Fruit fly (Drosophila melanogaster) whole organism, embryonic: ENCODE measurements around the gene CG17839.

Experiments
- Asciz ChIP-seq: fragments of 200-800 bp; sonication (Bioruptor generic); optimal IDR thresholded peaks from 2 replicates; lab custom pipeline; 2017; ENCODE audit warnings: missing biosample characterization, mild to moderate bottlenecking, missing genetic modification characterization, missing genetic modification reagents
- Blimp-1 ChIP-seq: fragments of 200-800 bp; sonication (Bioruptor generic); optimal IDR thresholded peaks from 3 replicates; lab custom pipeline; 2018; ENCODE audit warnings: missing biosample characterization, missing genetic modification characterization, mild to moderate bottlenecking, moderate library complexity, missing genetic modification reagents
- CG11504 ChIP-seq: fragments of 200-800 bp; sonication (Bioruptor generic); optimal IDR thresholded peaks from 3 replicates; lab custom pipeline; 2019; ENCODE audit warnings: missing biosample characterization, mild to moderate bottlenecking, missing genetic modification characterization, moderate library complexity
- CG4707 ChIP-seq: fragments of 200-800 bp; sonication (Bioruptor generic); optimal IDR thresholded peaks from 2 replicates; lab custom pipeline; 2018; ENCODE audit warnings: missing biosample characterization, mild to moderate bottlenecking, missing genetic modification characterization, moderate library complexity
- CG5245 ChIP-seq: fragments of 200-800 bp; sonication (Bioruptor generic); optimal IDR thresholded peaks from 3 replicates; lab custom pipeline; 2016; ENCODE audit warnings: missing biosample characterization, missing genetic modification characterization
- Elba2 ChIP-seq: fragments of 200-800 bp; sonication (Bioruptor generic); optimal IDR thresholded peaks from 3 replicates; lab custom pipeline; 2016; ENCODE audit warnings: missing biosample characterization, missing genetic modification characterization
- Hand ChIP-seq: fragments of 200-800 bp; sonication (Bioruptor generic); optimal IDR thresholded peaks from 2 replicates; lab custom pipeline; 2017; ENCODE audit warnings: mild to moderate bottlenecking, missing biosample characterization, missing genetic modification reagents, missing genetic modification characterization
- Vsx1 ChIP-seq: fragments of 200-800 bp; sonication (Bioruptor generic); optimal IDR thresholded peaks from 2 replicates; lab custom pipeline; 2017; ENCODE audit warnings: missing biosample characterization, mild to moderate bottlenecking, missing genetic modification characterization, missing genetic modification reagents
- br ChIP-seq: fragments of >200 bp; optimal IDR thresholded peaks from 2 replicates; lab custom pipeline; 2017
- dmrt99B ChIP-seq: fragments of 200-800 bp; sonication (Bioruptor generic); optimal IDR thresholded peaks from 2 replicates; lab custom pipeline; 2018; ENCODE audit warnings: missing biosample characterization, mild to moderate bottlenecking, missing genetic modification characterization, moderate library complexity
- ewg ChIP-seq: fragments of 200-800 bp; sonication (Bioruptor generic); optimal IDR thresholded peaks from 3 replicates; lab custom pipeline; 2017; ENCODE audit warnings: mild to moderate bottlenecking, missing biosample characterization, missing genetic modification reagents, missing genetic modification characterization

dm6 chr3L:14785492-14785916, 19.4 kb upstream of the CG17839 start:
- TF ChIP-seq dmrt99B (tag; lab: Kevin White, UChicago), result peak; percentile 41
- no peak for TF ChIP-seq Vsx1
- no peak for TF ChIP-seq br
- no peak for TF ChIP-seq Blimp-1 (GFP tag; lab: Kevin White, UChicago)
- no peak for TF ChIP-seq CG4707 (GFP tag; lab: Kevin White, UChicago)
- TF ChIP-seq ewg, result no peak
- no peak for TF ChIP-seq Hand (GFP tag; lab: Kevin White, UChicago)
- no peak for TF ChIP-seq CG5245 (GFP tag; lab: Kevin White, UChicago)
- peak; percentile 24 for TF ChIP-seq Asciz (GFP tag; lab: Kevin White, UChicago)
- TF ChIP-seq CG11504 (tag; lab: Kevin White, UChicago), result peak; percentile 35
- TF ChIP-seq Elba2 (GFP tag; lab: Kevin White, UChicago), result no peak
